Worm (Caenorhabditis elegans) whole organism, L2 larva: ENCODE data around the gene M199.7.
"Not testable (repeated sequence)": the region's sequence is repeated elsewhere in the genome, so short reads cannot be mapped to it uniquely, and the experiment has no call there.

Source experiments
- C34F6.9 ChIP-seq: fragments of 150-350 bp; optimal IDR thresholded peaks from 2 replicates; lab custom pipeline; 2014; ENCODE audit warnings: missing biosample characterization, missing genetic modification characterization
- F13H6.1 ChIP-seq: sonication (generic microtip); optimal IDR thresholded peaks from 2 replicates; lab custom pipeline; 2016; ENCODE audit warnings: missing genetic modification characterization, missing compliant biosample characterization
- R02D3.7 ChIP-seq: fragments of 150-350 bp; optimal IDR thresholded peaks from 2 replicates; lab custom pipeline; 2014; ENCODE audit warnings: missing biosample characterization, missing genetic modification characterization
- Y55F3AM.14 ChIP-seq: fragments of 200-800 bp; sonication (Bioruptor generic); optimal IDR thresholded peaks from 2 replicates; lab custom pipeline; 2018; ENCODE audit warnings: mild to moderate bottlenecking, missing genetic modification characterization, missing compliant biosample characterization
- ZK546.5 ChIP-seq: sonication (generic microtip); optimal IDR thresholded peaks from 2 replicates; lab custom pipeline; 2017; ENCODE audit warnings: missing biosample characterization, missing genetic modification characterization
- alr-1 ChIP-seq: fragments of 150-350 bp; optimal IDR thresholded peaks from 2 replicates; lab custom pipeline; 2014; ENCODE audit warnings: missing biosample characterization, missing genetic modification characterization
- ama-1 ChIP-seq: fragments of 150-350 bp; optimal IDR thresholded peaks from 2 replicates; lab custom pipeline; 2018; ENCODE audit warnings: inconsistent platforms
- blmp-1 ChIP-seq: sonication (generic microtip); optimal IDR thresholded peaks from 2 replicates; lab custom pipeline; 2017; ENCODE audit warnings: missing genetic modification characterization, mild to moderate bottlenecking, missing compliant biosample characterization, antibody characterized with exemption, moderate library complexity; ENCODE audit not compliant: insufficient read depth
- egl-27 ChIP-seq: sonication (generic microtip); optimal IDR thresholded peaks from 3 replicates; lab custom pipeline; 2017; ENCODE audit warnings: missing biosample characterization, missing genetic modification reagents, missing genetic modification characterization
- elt-1 ChIP-seq: fragments of 150-350 bp; optimal IDR thresholded peaks from 2 replicates; lab custom pipeline; 2014; ENCODE audit warnings: missing biosample characterization, missing genetic modification characterization
- fos-1 ChIP-seq: fragments of 150-350 bp; optimal IDR thresholded peaks from 2 replicates; lab custom pipeline; 2014; ENCODE audit warnings: missing biosample characterization, missing genetic modification characterization
- gmeb-1 ChIP-seq: fragments of 150-350 bp; optimal IDR thresholded peaks from 2 replicates; lab custom pipeline; 2014; ENCODE audit warnings: missing biosample characterization, missing genetic modification characterization
- lsy-2 ChIP-seq, 2 experiments: fragments of 150-350 bp in 1 of 2; sonication (generic microtip) in 1 of 2; optimal IDR thresholded peaks; 2 replicates each; lab custom pipeline; 2014 to 2017; ENCODE audit warnings: missing biosample characterization in 2 of 2, missing genetic modification characterization in 2 of 2
- mab-5 ChIP-seq: fragments of 150-350 bp; optimal IDR thresholded peaks from 2 replicates; lab custom pipeline; 2014; ENCODE audit warnings: missing biosample characterization, missing genetic modification characterization
- mbf-1 ChIP-seq: sonication (generic microtip); optimal IDR thresholded peaks from 2 replicates; lab custom pipeline; 2017; ENCODE audit warnings: missing biosample characterization, missing genetic modification characterization
- mdl-1 ChIP-seq, 2 experiments: fragments of 150-350 bp in 1 of 2; sonication (generic microtip) in 1 of 2; optimal IDR thresholded peaks; 2 replicates each; lab custom pipeline; 2017; ENCODE audit warnings: missing biosample characterization in 2 of 2, missing genetic modification characterization in 2 of 2
- nhr-10 ChIP-seq: sonication (generic microtip); optimal IDR thresholded peaks from 2 replicates; lab custom pipeline; 2017; ENCODE audit warnings: missing biosample characterization, missing genetic modification characterization
- nhr-11 ChIP-seq: fragments of 150-350 bp; optimal IDR thresholded peaks from 2 replicates; lab custom pipeline; 2014; ENCODE audit warnings: missing biosample characterization, missing genetic modification characterization
- nhr-12 ChIP-seq: fragments of 150-350 bp; optimal IDR thresholded peaks from 2 replicates; lab custom pipeline; 2014; ENCODE audit warnings: missing biosample characterization, missing genetic modification characterization
- nhr-21 ChIP-seq: fragments of 150-350 bp; optimal IDR thresholded peaks from 2 replicates; lab custom pipeline; 2014; ENCODE audit warnings: missing biosample characterization, missing genetic modification characterization
- nhr-23 ChIP-seq: fragments of 150-350 bp; optimal IDR thresholded peaks from 2 replicates; lab custom pipeline; 2014; ENCODE audit warnings: missing biosample characterization, missing genetic modification reagents, missing genetic modification characterization
- nhr-237 ChIP-seq: fragments of 150-350 bp; optimal IDR thresholded peaks from 2 replicates; lab custom pipeline; 2014; ENCODE audit warnings: missing biosample characterization, missing genetic modification characterization
- nhr-25 ChIP-seq: fragments of 150-350 bp; sonication (generic microtip); optimal IDR thresholded peaks from 3 replicates; lab custom pipeline; 2014; ENCODE audit warnings: missing biosample characterization, missing genetic modification characterization
- nhr-6 ChIP-seq: fragments of 150-350 bp; optimal IDR thresholded peaks from 2 replicates; lab custom pipeline; 2014; ENCODE audit warnings: missing biosample characterization, missing genetic modification characterization
- nhr-77 ChIP-seq: fragments of 150-350 bp; optimal IDR thresholded peaks from 2 replicates; lab custom pipeline; 2014; ENCODE audit warnings: missing biosample characterization, missing genetic modification characterization
- peb-1 ChIP-seq: fragments of 150-350 bp; optimal IDR thresholded peaks from 2 replicates; lab custom pipeline; 2014; ENCODE audit warnings: missing biosample characterization, missing genetic modification characterization
- skn-1 ChIP-seq: sonication (generic microtip); optimal IDR thresholded peaks from 2 replicates; lab custom pipeline; 2017; ENCODE audit warnings: missing biosample characterization, missing genetic modification characterization
- snpc-4 ChIP-seq: fragments of 150-350 bp; optimal IDR thresholded peaks from 2 replicates; lab custom pipeline; 2014; ENCODE audit warnings: missing biosample characterization, missing genetic modification characterization
- unc-55 ChIP-seq: fragments of 150-350 bp; sonication (generic microtip); optimal IDR thresholded peaks from 3 replicates; lab custom pipeline; 2014; ENCODE audit warnings: missing biosample characterization, missing genetic modification reagents, missing genetic modification characterization
- unc-62 ChIP-seq: fragments of 150-350 bp; optimal IDR thresholded peaks from 2 replicates; lab custom pipeline; 2014; ENCODE audit warnings: missing biosample characterization, missing genetic modification reagents, missing genetic modification characterization
- zag-1 ChIP-seq: fragments of 150-350 bp; optimal IDR thresholded peaks from 2 replicates; lab custom pipeline; 2014; ENCODE audit warnings: missing biosample characterization, missing genetic modification characterization
- ztf-1 ChIP-seq: fragments of 200-800 bp; sonication (Bioruptor generic); conservative IDR thresholded peaks from 2 replicates; pipeline ENCODE4 v1.3.6; 2022; ENCODE audit warnings: missing genetic modification characterization, missing compliant biosample characterization
- ztf-4 ChIP-seq: fragments of 150-350 bp; optimal IDR thresholded peaks from 2 replicates; lab custom pipeline; 2014; ENCODE audit warnings: missing biosample characterization, missing genetic modification characterization

M199.7 gene

ce11 chrIV:15126021-15126420 lies 3.0 kb downstream of the M199.7 start, which contains the start of gene clec-190:
TSS of gene clec-190 (minus strand) at chrIV:15126121.
- TF ChIP-seq mbf-1 (tag; lab: Kevin White, UChicago) (no peak), peb-1 (tag; lab: Kevin White, UChicago) (no peak), skn-1 (tag; lab: Kevin White, UChicago) (no peak), nhr-6 (tag; lab: Kevin White, UChicago) (no peak), nhr-237 (no peak), nhr-11 (no peak), fos-1 (tag; lab: Kevin White, UChicago) (no peak), nhr-77 (tag; lab: Kevin White, UChicago) (no peak), mdl-1 (tag; optimal IDR thresholded peaks at IDR 0.05; lab: Kevin White, UChicago) (no peak)

- TF ChIP-seq R02D3.7 = no peak
These were observed 4.7 kb downstream of the M199.7 start, which contains the start of gene M199.9 for ce11 chrIV:15127731-15128130. TSS of gene M199.9 (minus strand) at chrIV:15127831.

ce11 chrIV:15131697-15132096 lies 8.7 kb downstream of the M199.7 start, which contains the start of gene col-135:
TSS of gene col-135 (minus strand) at chrIV:15131797.
- TF ChIP-seq lsy-2 (tag; optimal IDR thresholded peaks at IDR 0.05; lab: Kevin White, UChicago) (no peak), ztf-1 (GFP tag; lab: Robert Waterston, UW) (no peak), Y55F3AM.14 (no peak)

DNA sequence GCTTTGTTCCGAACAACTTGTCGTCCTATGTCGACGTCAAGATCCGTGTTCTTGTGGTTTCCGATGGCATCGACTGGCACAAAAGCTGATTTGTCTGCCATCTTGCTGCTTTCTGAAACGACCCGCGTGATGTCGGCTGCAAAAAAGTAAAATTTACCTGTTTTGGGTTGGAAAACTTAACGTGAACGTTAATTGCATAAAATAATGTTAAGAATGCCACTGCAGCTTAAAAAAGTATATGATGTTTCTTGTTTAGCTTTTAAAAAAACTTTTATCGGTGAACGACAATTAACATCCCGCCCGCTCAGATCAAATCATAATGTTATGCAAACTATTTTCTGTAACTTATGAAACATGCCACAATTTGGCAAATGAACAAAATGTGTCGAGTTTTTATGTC lies 10.9 kb downstream of the M199.7 start, which contains the start of gene M199.8:
Gene M199.8, minus strand, starts transcription at position 101 of the 400 bp plus-strand sequence.
- TF ChIP-seq nhr-25, Y55F3AM.14, unc-62: not testable (repeated sequence)

- no peak for TF ChIP-seq blmp-1
- no peak for TF ChIP-seq C34F6.9 (tag; lab: Kevin White, UChicago)
- no peak for TF ChIP-seq peb-1 (tag; lab: Kevin White, UChicago)
These were observed 17.9 kb downstream of the M199.7 start, which contains the start of gene srg-51 for ce11 chrIV:15140832-15141231. TSS of gene srg-51 (minus strand) at chrIV:15140932.

- TF ChIP-seq nhr-21 (tag; lab: Kevin White, UChicago) (no peak), R02D3.7 (no peak), ztf-4 (tag; lab: Kevin White, UChicago) (no peak), mbf-1 (tag; lab: Kevin White, UChicago) (no peak)
These were observed 24.1 kb downstream of the M199.7 start, which contains the start of gene str-78 for ce11 chrIV:15147104-15147503. TSS of gene str-78 (minus strand) at chrIV:15147204.

- TF ChIP-seq egl-27 (tag; lab: Kevin White, UChicago) = no peak
- no peak for TF ChIP-seq peb-1 (tag; lab: Kevin White, UChicago)
- no peak for TF ChIP-seq nhr-6 (tag; lab: Kevin White, UChicago)
- no peak for TF ChIP-seq gmeb-1 (tag; lab: Kevin White, UChicago)
- no peak for TF ChIP-seq fos-1 (tag; lab: Kevin White, UChicago)
- TF ChIP-seq nhr-10 = no peak
- no peak for TF ChIP-seq skn-1 (tag; lab: Kevin White, UChicago)
- TF ChIP-seq lsy-2 (tag; optimal IDR thresholded peaks at IDR 0.05; lab: Kevin White, UChicago) = no peak
- TF ChIP-seq F13H6.1 = no peak
- TF ChIP-seq ama-1 (lab: Kevin White, UChicago) = no peak
- TF ChIP-seq ztf-4 (tag; lab: Kevin White, UChicago) = no peak
- no peak for TF ChIP-seq snpc-4 (tag; lab: Kevin White, UChicago)
- no peak for TF ChIP-seq nhr-11
- no peak for TF ChIP-seq nhr-237
These were observed 42.6 kb downstream of the M199.7 start for ce11 chrIV:15165602-15166001.

ce11 chrIV:15168442-15168841 lies 45.5 kb downstream of the M199.7 start:
- no peak for TF ChIP-seq F13H6.1
- no peak for TF ChIP-seq zag-1 (tag; lab: Kevin White, UChicago)
- TF ChIP-seq C34F6.9 (tag; lab: Kevin White, UChicago) = no peak
- TF ChIP-seq ZK546.5 (tag; lab: Kevin White, UChicago) = no peak
- no peak for TF ChIP-seq nhr-237
- no peak for TF ChIP-seq nhr-6 (tag; lab: Kevin White, UChicago)
- TF ChIP-seq nhr-12 (tag; lab: Kevin White, UChicago) = no peak
- TF ChIP-seq blmp-1 = no peak
- TF ChIP-seq unc-55 (GFP tag; lab: Kevin White, UChicago) = no peak
- TF ChIP-seq mbf-1 (tag; lab: Kevin White, UChicago) = no peak
- TF ChIP-seq ztf-1 (GFP tag; lab: Robert Waterston, UW) = no peak
- TF ChIP-seq alr-1 (tag; lab: Kevin White, UChicago) = no peak
- TF ChIP-seq Y55F3AM.14 = no peak
- no peak for TF ChIP-seq mab-5
- TF ChIP-seq skn-1 (tag; lab: Kevin White, UChicago) = no peak
- no peak for TF ChIP-seq ama-1 (lab: Kevin White, UChicago)
- TF ChIP-seq nhr-23 = no peak
- TF ChIP-seq elt-1 (tag; lab: Kevin White, UChicago) = no peak
